Fruit fly (Drosophila melanogaster) whole organism, pupa: ENCODE data around the gene CG34331.
"Not testable (repeated sequence)": the region's sequence is repeated elsewhere in the genome, so short reads cannot be mapped to it uniquely, and the experiment has no call there.

Experiments used
- CG10348 ChIP-seq: fragments of 200-800 bp; sonication (Bioruptor generic); IDR thresholded peaks from 2 replicates; pipeline ENCODE4 v1.3.6; 2022; ENCODE audit warnings: missing biosample characterization, missing genetic modification characterization
- CG12605 ChIP-seq: fragments of 200-800 bp; sonication (Bioruptor generic); IDR thresholded peaks from 2 replicates; pipeline ENCODE4 v1.3.6; 2022; ENCODE audit warnings: missing biosample characterization, missing genetic modification characterization
- CG13204 ChIP-seq: fragments of 200-800 bp; sonication (Bioruptor generic); optimal IDR thresholded peaks from 2 replicates; lab custom pipeline; 2018; ENCODE audit warnings: missing biosample characterization, mild to moderate bottlenecking, missing genetic modification characterization, moderate library complexity
- CG14655 ChIP-seq: fragments of 200-800 bp; sonication (Bioruptor generic); optimal IDR thresholded peaks from 3 replicates; lab custom pipeline; 2017; ENCODE audit warnings: mild to moderate bottlenecking, missing biosample characterization, missing genetic modification reagents, missing genetic modification characterization
- CG15710 ChIP-seq: fragments of 200-800 bp; sonication (Bioruptor generic); optimal IDR thresholded peaks from 2 replicates; lab custom pipeline; 2018; ENCODE audit warnings: missing biosample characterization, mild to moderate bottlenecking, missing genetic modification characterization, moderate library complexity
- CG17806 ChIP-seq: fragments of 200-800 bp; sonication (Bioruptor generic); optimal IDR thresholded peaks from 2 replicates; lab custom pipeline; 2018; ENCODE audit warnings: missing biosample characterization, mild to moderate bottlenecking, missing genetic modification characterization, moderate library complexity
- CG32121 ChIP-seq: fragments of 200-800 bp; sonication (Bioruptor generic); IDR thresholded peaks from 2 replicates; pipeline ENCODE4 v1.3.6; 2022; ENCODE audit warnings: missing biosample characterization, missing genetic modification characterization
- CG34367 ChIP-seq: fragments of 200-800 bp; sonication (Bioruptor generic); optimal IDR thresholded peaks from 2 replicates; lab custom pipeline; 2018; ENCODE audit warnings: missing biosample characterization, mild to moderate bottlenecking, missing genetic modification characterization
- CG4496 ChIP-seq: fragments of 200-800 bp; sonication (Bioruptor generic); IDR thresholded peaks from 3 replicates; pipeline ENCODE4 v1.3.6; 2022; ENCODE audit warnings: missing biosample characterization, missing genetic modification characterization
- CG8159 ChIP-seq: fragments of 200-800 bp; sonication (Bioruptor generic); optimal IDR thresholded peaks from 3 replicates; lab custom pipeline; 2018; ENCODE audit warnings: missing biosample characterization, mild to moderate bottlenecking, missing genetic modification characterization, moderate library complexity
- CG8301 ChIP-seq: fragments of 200-800 bp; sonication (Bioruptor generic); optimal IDR thresholded peaks from 2 replicates; lab custom pipeline; 2018; ENCODE audit warnings: missing biosample characterization, mild to moderate bottlenecking, missing genetic modification characterization
- CG9948 ChIP-seq: fragments of 200-800 bp; sonication (Bioruptor generic); optimal IDR thresholded peaks from 2 replicates; lab custom pipeline; 2018; ENCODE audit warnings: missing biosample characterization, mild to moderate bottlenecking, missing genetic modification characterization, moderate library complexity
- D1 ChIP-seq: fragments of 200-800 bp; sonication (Bioruptor generic); optimal IDR thresholded peaks from 2 replicates; lab custom pipeline; 2018; ENCODE audit warnings: missing biosample characterization, mild to moderate bottlenecking, missing genetic modification characterization, moderate library complexity
- EcR ChIP-seq: fragments of 200-800 bp; sonication (Bioruptor generic); optimal IDR thresholded peaks from 3 replicates; lab custom pipeline; 2019; ENCODE audit warnings: missing biosample characterization, missing genetic modification characterization, mild to moderate bottlenecking, moderate library complexity, missing genetic modification reagents
- Ets98B ChIP-seq: fragments of 200-800 bp; sonication (Bioruptor generic); IDR thresholded peaks from 2 replicates; pipeline ENCODE4 v1.3.6; 2022; ENCODE audit warnings: missing biosample characterization, missing genetic modification characterization
- Pif1A ChIP-seq: fragments of 200-800 bp; sonication (Bioruptor generic); optimal IDR thresholded peaks from 3 replicates; lab custom pipeline; 2016; ENCODE audit warnings: missing biosample characterization, missing genetic modification characterization
- Pif1B ChIP-seq: fragments of 200-800 bp; sonication (Bioruptor generic); optimal IDR thresholded peaks from 3 replicates; lab custom pipeline; 2016; ENCODE audit warnings: missing biosample characterization, missing genetic modification characterization
- Snoo ChIP-seq: fragments of 200-800 bp; sonication (Bioruptor generic); optimal IDR thresholded peaks from 3 replicates; lab custom pipeline; 2017; ENCODE audit warnings: missing biosample characterization, mild to moderate bottlenecking, missing genetic modification characterization, inconsistent platforms
- fd96Ca ChIP-seq: fragments of 200-800 bp; sonication (Bioruptor generic); IDR thresholded peaks from 3 replicates; pipeline ENCODE4 v1.3.6; 2022; ENCODE audit warnings: missing biosample characterization, missing genetic modification characterization
- gl ChIP-seq: fragments of 200-800 bp; sonication (Bioruptor generic); optimal IDR thresholded peaks from 2 replicates; lab custom pipeline; 2018; ENCODE audit warnings: missing biosample characterization, mild to moderate bottlenecking, missing genetic modification characterization
- rn ChIP-seq: fragments of 200-800 bp; sonication (Bioruptor generic); IDR thresholded peaks from 2 replicates; pipeline ENCODE4 v1.3.6; 2022; ENCODE audit warnings: missing biosample characterization, missing genetic modification characterization

The CG34331 gene

dm6 chrX:20143088-20143487 is 20.8 kb downstream of the CG34331 start, which contains the start of gene Or19a:
Or19a (minus strand) TSS chrX:20143188.
- not testable (repeated sequence) for TF ChIP-seq CG4496 (GFP tag; lab: Robert Waterston, UW); CG13204 (GFP tag; lab: Kevin White, UChicago); Snoo

dm6 chrX:20147693-20148174 is 25.5 kb downstream of the CG34331 start, which contains the start of gene aspr:
aspr (plus strand) TSS chrX:20148124.
- TF ChIP-seq CG13204 (GFP tag; lab: Kevin White, UChicago): no peak
- TF ChIP-seq Ets98B (GFP tag; lab: Robert Waterston, UW): no peak
- no peak for TF ChIP-seq EcR
- no peak for TF ChIP-seq CG12605 (GFP tag; lab: Robert Waterston, UW)
- TF ChIP-seq rn (GFP tag; lab: Robert Waterston, UW): no peak
- peak; percentile 47 for TF ChIP-seq CG17806 (tag; lab: Kevin White, UChicago)
- no peak for TF ChIP-seq CG10348 (GFP tag; lab: Robert Waterston, UW)
- TF ChIP-seq Snoo: no peak
- no peak for TF ChIP-seq CG4496 (GFP tag; lab: Robert Waterston, UW)
- no peak for TF ChIP-seq fd96Ca (GFP tag; lab: Robert Waterston, UW)
- TF ChIP-seq CG8159: peak; percentile 63
- no peak for TF ChIP-seq Pif1B (GFP tag; lab: Kevin White, UChicago)
- TF ChIP-seq Pif1A (GFP tag; lab: Kevin White, UChicago): peak; percentile 25
- TF ChIP-seq CG9948 (tag; lab: Kevin White, UChicago): peak; percentile 52
- no peak for TF ChIP-seq D1 (tag; lab: Kevin White, UChicago)
- TF ChIP-seq gl (tag; lab: Kevin White, UChicago): no peak
- TF ChIP-seq CG8301 (tag; lab: Kevin White, UChicago): no peak
- peak; percentile 56 for TF ChIP-seq CG15710 (tag; lab: Kevin White, UChicago)
- TF ChIP-seq CG14655: peak; percentile 28
- no peak for TF ChIP-seq CG34367 (tag; lab: Kevin White, UChicago)
- TF ChIP-seq CG32121 (GFP tag; lab: Robert Waterston, UW): no peak

- no peak for TF ChIP-seq fd96Ca (GFP tag; lab: Robert Waterston, UW)
- TF ChIP-seq gl (tag; lab: Kevin White, UChicago): no peak
- no peak for TF ChIP-seq CG4496 (GFP tag; lab: Robert Waterston, UW)
- no peak for TF ChIP-seq Snoo
- TF ChIP-seq Pif1B (GFP tag; lab: Kevin White, UChicago): no peak
- no peak for TF ChIP-seq CG13204 (GFP tag; lab: Kevin White, UChicago)
- TF ChIP-seq CG14655: no peak
- TF ChIP-seq EcR: no peak
- no peak for TF ChIP-seq CG15710 (tag; lab: Kevin White, UChicago)
- TF ChIP-seq Ets98B (GFP tag; lab: Robert Waterston, UW): no peak
- TF ChIP-seq CG32121 (GFP tag; lab: Robert Waterston, UW): no peak
- no peak for TF ChIP-seq CG34367 (tag; lab: Kevin White, UChicago)
- no peak for TF ChIP-seq D1 (tag; lab: Kevin White, UChicago)
- TF ChIP-seq, all 21 proteins: peak for 0
Measured at dm6 chrX:20155947-20156346, 33.7 kb downstream of the CG34331 start.

dm6 chrX:20158491-20158890 is 36.2 kb downstream of the CG34331 start:
- TF ChIP-seq D1 (tag; lab: Kevin White, UChicago): no peak
- TF ChIP-seq rn (GFP tag; lab: Robert Waterston, UW): no peak
- no peak for TF ChIP-seq CG32121 (GFP tag; lab: Robert Waterston, UW)
- TF ChIP-seq Pif1B (GFP tag; lab: Kevin White, UChicago): no peak
- TF ChIP-seq CG15710 (tag; lab: Kevin White, UChicago): no peak
- TF ChIP-seq CG12605 (GFP tag; lab: Robert Waterston, UW): no peak
- TF ChIP-seq fd96Ca (GFP tag; lab: Robert Waterston, UW): no peak
- no peak for TF ChIP-seq gl (tag; lab: Kevin White, UChicago)
- TF ChIP-seq CG4496 (GFP tag; lab: Robert Waterston, UW): no peak
- TF ChIP-seq CG9948 (tag; lab: Kevin White, UChicago): no peak
- TF ChIP-seq CG8159: no peak
- no peak for TF ChIP-seq EcR
- TF ChIP-seq CG14655: no peak
- no peak for TF ChIP-seq CG13204 (GFP tag; lab: Kevin White, UChicago)
- TF ChIP-seq CG17806 (tag; lab: Kevin White, UChicago): no peak
- no peak for TF ChIP-seq Snoo

- peak; percentile 50; the same call in 1 of the 3 replicates for TF ChIP-seq fd96Ca (GFP tag; lab: Robert Waterston, UW)
- no peak for TF ChIP-seq CG10348 (GFP tag; lab: Robert Waterston, UW)
- TF ChIP-seq CG9948 (tag; lab: Kevin White, UChicago): no peak
- TF ChIP-seq rn (GFP tag; lab: Robert Waterston, UW): 0 out of 2 replicates have a peak, but pooled peaks have one; percentile 3
- peak; percentile 62; the same call in 2 of the 3 replicates for TF ChIP-seq CG4496 (GFP tag; lab: Robert Waterston, UW)
- TF ChIP-seq Ets98B (GFP tag; lab: Robert Waterston, UW): peak; percentile 50; the same call in 1 of the 2 replicates
- peak; percentile 24 for TF ChIP-seq CG15710 (tag; lab: Kevin White, UChicago)
- peak; percentile 9 for TF ChIP-seq EcR
- peak; percentile 14 for TF ChIP-seq CG8301 (tag; lab: Kevin White, UChicago)
- TF ChIP-seq CG12605 (GFP tag; lab: Robert Waterston, UW): peak; percentile 64; the same call in 1 of the 2 replicates
- TF ChIP-seq Pif1B (GFP tag; lab: Kevin White, UChicago): peak; percentile 19
- TF ChIP-seq CG32121 (GFP tag; lab: Robert Waterston, UW): peak; percentile 48; the same call in 1 of the 2 replicates
- TF ChIP-seq CG34367 (tag; lab: Kevin White, UChicago): peak; percentile 2
- peak; percentile 42 for TF ChIP-seq Snoo
- no peak for TF ChIP-seq CG14655
- TF ChIP-seq gl (tag; lab: Kevin White, UChicago): peak; percentile 10
- peak; percentile 49 for TF ChIP-seq CG13204 (GFP tag; lab: Kevin White, UChicago)
- TF ChIP-seq CG17806 (tag; lab: Kevin White, UChicago): peak; percentile 8
- no peak for TF ChIP-seq D1 (tag; lab: Kevin White, UChicago)
- peak; percentile 17 for TF ChIP-seq CG8159
- peak; percentile 39 for TF ChIP-seq Pif1A (GFP tag; lab: Kevin White, UChicago)
- TF ChIP-seq, all 21 proteins: peak for 17
Measured at dm6 chrX:20158943-20159385, 36.7 kb downstream of the CG34331 start.
